Fruit fly (Drosophila melanogaster): ENCODE data around the gene Plap.

- no peak for TF ChIP-seq CG8478 (optimal IDR thresholded peaks at IDR 0.05)
- TF ChIP-seq CTCF (optimal IDR thresholded peaks at IDR 0.05): no peak
Observed at dm6 chr2L:1123078-1123818, 46.9 kb downstream of the Plap start.
